Worm (Caenorhabditis elegans) whole organism, L2 larva: Measurements from ENCODE around the gene act-1.

ENCODE experiments used
- C34F6.9 ChIP-seq: fragments of 150-350 bp; optimal IDR thresholded peaks from 2 replicates; lab custom pipeline; 2014; ENCODE audit warnings: missing biosample characterization, missing genetic modification characterization
- F13H6.1 ChIP-seq: sonication (generic microtip); optimal IDR thresholded peaks from 2 replicates; lab custom pipeline; 2016; ENCODE audit warnings: missing genetic modification characterization, missing compliant biosample characterization
- R02D3.7 ChIP-seq: fragments of 150-350 bp; optimal IDR thresholded peaks from 2 replicates; lab custom pipeline; 2014; ENCODE audit warnings: missing biosample characterization, missing genetic modification characterization
- Y55F3AM.14 ChIP-seq: fragments of 200-800 bp; sonication (Bioruptor generic); optimal IDR thresholded peaks from 2 replicates; lab custom pipeline; 2018; ENCODE audit warnings: mild to moderate bottlenecking, missing genetic modification characterization, missing compliant biosample characterization
- ZK546.5 ChIP-seq: sonication (generic microtip); optimal IDR thresholded peaks from 2 replicates; lab custom pipeline; 2017; ENCODE audit warnings: missing biosample characterization, missing genetic modification characterization
- alr-1 ChIP-seq: fragments of 150-350 bp; optimal IDR thresholded peaks from 2 replicates; lab custom pipeline; 2014; ENCODE audit warnings: missing biosample characterization, missing genetic modification characterization
- aly-2 ChIP-seq: fragments of 150-350 bp; optimal IDR thresholded peaks from 2 replicates; lab custom pipeline; 2014; ENCODE audit warnings: missing biosample characterization, missing genetic modification characterization
- blmp-1 ChIP-seq: sonication (generic microtip); optimal IDR thresholded peaks from 2 replicates; lab custom pipeline; 2017; ENCODE audit warnings: missing genetic modification characterization, mild to moderate bottlenecking, missing compliant biosample characterization, antibody characterized with exemption, moderate library complexity; ENCODE audit not compliant: insufficient read depth
- ceh-16 ChIP-seq: fragments of 150-350 bp; optimal IDR thresholded peaks from 2 replicates; lab custom pipeline; 2014; ENCODE audit warnings: missing biosample characterization, missing genetic modification characterization
- ceh-82 ChIP-seq: fragments of 150-350 bp; optimal IDR thresholded peaks from 2 replicates; lab custom pipeline; 2014; ENCODE audit warnings: missing biosample characterization, missing genetic modification characterization
- crh-2 ChIP-seq: sonication (generic microtip); optimal IDR thresholded peaks from 2 replicates; lab custom pipeline; 2017; ENCODE audit warnings: missing biosample characterization, missing genetic modification characterization
- egl-27 ChIP-seq: sonication (generic microtip); optimal IDR thresholded peaks from 3 replicates; lab custom pipeline; 2017; ENCODE audit warnings: missing biosample characterization, missing genetic modification reagents, missing genetic modification characterization
- elt-3 ChIP-seq: sonication (generic microtip); optimal IDR thresholded peaks from 2 replicates; lab custom pipeline; 2017; ENCODE audit warnings: missing biosample characterization, missing genetic modification characterization
- fos-1 ChIP-seq: fragments of 150-350 bp; optimal IDR thresholded peaks from 2 replicates; lab custom pipeline; 2014; ENCODE audit warnings: missing biosample characterization, missing genetic modification characterization
- gmeb-1 ChIP-seq: fragments of 150-350 bp; optimal IDR thresholded peaks from 2 replicates; lab custom pipeline; 2014; ENCODE audit warnings: missing biosample characterization, missing genetic modification characterization
- lin-11 ChIP-seq: fragments of 150-350 bp; sonication (generic microtip); optimal IDR thresholded peaks from 2 replicates; lab custom pipeline; 2014; ENCODE audit warnings: missing biosample characterization, missing genetic modification characterization, inconsistent platforms, mixed read lengths
- lin-13 ChIP-seq: fragments of 150-350 bp; optimal IDR thresholded peaks from 2 replicates; lab custom pipeline; 2014; ENCODE audit warnings: missing biosample characterization, missing genetic modification reagents, missing genetic modification characterization
- lin-39 ChIP-seq: fragments of 150-350 bp; optimal IDR thresholded peaks from 2 replicates; lab custom pipeline; 2014; ENCODE audit warnings: missing biosample characterization, missing genetic modification reagents, missing genetic modification characterization
- lsy-2 ChIP-seq, 2 experiments: fragments of 150-350 bp in 1 of 2; sonication (generic microtip) in 1 of 2; optimal IDR thresholded peaks; 2 replicates each; lab custom pipeline; 2014 to 2017; ENCODE audit warnings: missing biosample characterization in 2 of 2, missing genetic modification characterization in 2 of 2
- mab-5 ChIP-seq: fragments of 150-350 bp; optimal IDR thresholded peaks from 2 replicates; lab custom pipeline; 2014; ENCODE audit warnings: missing biosample characterization, missing genetic modification characterization
- mdl-1 ChIP-seq, 2 experiments: fragments of 150-350 bp in 1 of 2; sonication (generic microtip) in 1 of 2; optimal IDR thresholded peaks; 2 replicates each; lab custom pipeline; 2017; ENCODE audit warnings: missing biosample characterization in 2 of 2, missing genetic modification characterization in 2 of 2
- nhr-11 ChIP-seq: fragments of 150-350 bp; optimal IDR thresholded peaks from 2 replicates; lab custom pipeline; 2014; ENCODE audit warnings: missing biosample characterization, missing genetic modification characterization
- nhr-129 ChIP-seq: fragments of 150-350 bp; optimal IDR thresholded peaks from 2 replicates; lab custom pipeline; 2014; ENCODE audit warnings: missing biosample characterization, missing genetic modification characterization
- nhr-21 ChIP-seq: fragments of 150-350 bp; optimal IDR thresholded peaks from 2 replicates; lab custom pipeline; 2014; ENCODE audit warnings: missing biosample characterization, missing genetic modification characterization
- nhr-23 ChIP-seq: fragments of 150-350 bp; optimal IDR thresholded peaks from 2 replicates; lab custom pipeline; 2014; ENCODE audit warnings: missing biosample characterization, missing genetic modification reagents, missing genetic modification characterization
- nhr-25 ChIP-seq: fragments of 150-350 bp; sonication (generic microtip); optimal IDR thresholded peaks from 3 replicates; lab custom pipeline; 2014; ENCODE audit warnings: missing biosample characterization, missing genetic modification characterization
- nhr-6 ChIP-seq: fragments of 150-350 bp; optimal IDR thresholded peaks from 2 replicates; lab custom pipeline; 2014; ENCODE audit warnings: missing biosample characterization, missing genetic modification characterization
- nhr-77 ChIP-seq: fragments of 150-350 bp; optimal IDR thresholded peaks from 2 replicates; lab custom pipeline; 2014; ENCODE audit warnings: missing biosample characterization, missing genetic modification characterization
- peb-1 ChIP-seq: fragments of 150-350 bp; optimal IDR thresholded peaks from 2 replicates; lab custom pipeline; 2014; ENCODE audit warnings: missing biosample characterization, missing genetic modification characterization
- sem-4 ChIP-seq: fragments of 150-350 bp; optimal IDR thresholded peaks from 2 replicates; lab custom pipeline; 2014; ENCODE audit warnings: missing biosample characterization, missing genetic modification reagents, missing genetic modification characterization
- skn-1 ChIP-seq: sonication (generic microtip); optimal IDR thresholded peaks from 2 replicates; lab custom pipeline; 2017; ENCODE audit warnings: missing biosample characterization, missing genetic modification characterization
- sma-3 ChIP-seq: sonication (generic microtip); optimal IDR thresholded peaks from 2 replicates; lab custom pipeline; 2016; ENCODE audit warnings: missing genetic modification reagents, missing genetic modification characterization, missing compliant biosample characterization
- sma-9 ChIP-seq, 2 experiments: fragments of 150-350 bp in 1 of 2; sonication (generic microtip) in 1 of 2; optimal IDR thresholded peaks; 2 replicates each; lab custom pipeline; 2014 to 2016; ENCODE audit warnings: missing genetic modification characterization in 2 of 2, mild to moderate bottlenecking in 1 of 2, missing biosample characterization in 1 of 2, missing compliant biosample characterization in 1 of 2, missing genetic modification reagents in 1 of 2, moderate library complexity in 1 of 2
- snpc-4 ChIP-seq: fragments of 150-350 bp; optimal IDR thresholded peaks from 2 replicates; lab custom pipeline; 2014; ENCODE audit warnings: missing biosample characterization, missing genetic modification characterization
- unc-39 ChIP-seq: fragments of 150-350 bp; optimal IDR thresholded peaks from 2 replicates; lab custom pipeline; 2014; ENCODE audit warnings: missing biosample characterization, missing genetic modification characterization
- unc-55 ChIP-seq: fragments of 150-350 bp; sonication (generic microtip); optimal IDR thresholded peaks from 3 replicates; lab custom pipeline; 2014; ENCODE audit warnings: missing biosample characterization, missing genetic modification reagents, missing genetic modification characterization
- unc-62 ChIP-seq: fragments of 150-350 bp; optimal IDR thresholded peaks from 2 replicates; lab custom pipeline; 2014; ENCODE audit warnings: missing biosample characterization, missing genetic modification reagents, missing genetic modification characterization
- zag-1 ChIP-seq: fragments of 150-350 bp; optimal IDR thresholded peaks from 2 replicates; lab custom pipeline; 2014; ENCODE audit warnings: missing biosample characterization, missing genetic modification characterization
- ztf-1 ChIP-seq: fragments of 200-800 bp; sonication (Bioruptor generic); conservative IDR thresholded peaks from 2 replicates; pipeline ENCODE4 v1.3.6; 2022; ENCODE audit warnings: missing genetic modification characterization, missing compliant biosample characterization
- ztf-4 ChIP-seq: fragments of 150-350 bp; optimal IDR thresholded peaks from 2 replicates; lab custom pipeline; 2014; ENCODE audit warnings: missing biosample characterization, missing genetic modification characterization

Gene act-1

DNA sequence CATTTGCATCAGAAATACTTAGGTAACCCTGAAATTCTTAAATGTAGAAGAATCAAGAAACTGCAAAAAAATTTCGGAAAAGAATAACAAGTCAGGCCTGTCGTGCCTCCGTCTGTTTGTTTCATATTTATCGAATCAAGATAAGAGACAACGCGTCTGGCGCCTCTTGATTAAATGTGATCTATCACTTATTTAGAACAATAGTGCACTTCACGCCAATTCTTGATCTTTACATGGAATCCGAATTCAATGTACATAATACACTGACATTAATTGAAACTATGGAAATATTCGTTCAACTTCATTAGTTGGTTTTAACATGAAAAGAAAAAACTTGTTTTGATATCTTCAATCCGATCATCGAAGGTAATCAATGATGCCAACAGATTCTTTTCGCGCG, 41.6 kb downstream of the act-1 start, which contains the start of gene mboa-2:
Gene mboa-2 (minus strand): TSS at position 28 of the 400 bp plus-strand sequence.
- no peak for TF ChIP-seq ceh-82 (tag; lab: Kevin White, UChicago)
- TF ChIP-seq nhr-6: peak; percentile 59
- no peak for TF ChIP-seq unc-62
- TF ChIP-seq nhr-25 (tag; lab: Kevin White, UChicago): peak; percentile 30
- TF ChIP-seq crh-2: peak; percentile 50
- TF ChIP-seq alr-1 (tag; lab: Kevin White, UChicago): no peak
- TF ChIP-seq egl-27 (tag; lab: Kevin White, UChicago): no peak
- no peak for TF ChIP-seq ceh-16 (tag; lab: Kevin White, UChicago)
- no peak for TF ChIP-seq peb-1 (tag; lab: Kevin White, UChicago)
- peak; percentile 25 for TF ChIP-seq sem-4 (tag; lab: Kevin White, UChicago)
- TF ChIP-seq nhr-129: peak; percentile 43
- TF ChIP-seq nhr-21: no peak
- no peak for TF ChIP-seq unc-39 (tag; lab: Kevin White, UChicago)
- no peak for TF ChIP-seq mdl-1 (tag; optimal IDR thresholded peaks at IDR 0.05; lab: Kevin White, UChicago)
- TF ChIP-seq ztf-4 (tag; lab: Kevin White, UChicago): peak; percentile 56
- peak; percentile 51 for TF ChIP-seq sma-9 (GFP tag; optimal IDR thresholded peaks at IDR 0.05; lab: Kevin White, UChicago)
- TF ChIP-seq sma-9 (tag; optimal IDR thresholded peaks at IDR 0.05; lab: Kevin White, UChicago): no peak
- TF ChIP-seq lin-13 (GFP tag; lab: Kevin White, UChicago): peak; percentile 72
- no peak for TF ChIP-seq fos-1 (tag; lab: Kevin White, UChicago)
- TF ChIP-seq blmp-1 (tag; lab: Kevin White, UChicago): no peak
- TF ChIP-seq nhr-77 (tag; lab: Kevin White, UChicago): peak; percentile 22
- no peak for TF ChIP-seq skn-1
- peak; percentile 23 to 41 for TF ChIP-seq lsy-2 (tag; optimal IDR thresholded peaks at IDR 0.05; lab: Kevin White, UChicago)
- TF ChIP-seq elt-3 (tag; lab: Kevin White, UChicago): no peak
- peak; percentile 58 for TF ChIP-seq sma-3 (GFP tag; lab: Kevin White, UChicago)
- TF ChIP-seq Y55F3AM.14: no peak
- TF ChIP-seq nhr-23: no peak
- peak; percentile 37 for TF ChIP-seq gmeb-1
- TF ChIP-seq nhr-11 (tag; lab: Kevin White, UChicago): no peak
- no peak for TF ChIP-seq aly-2
- no peak for TF ChIP-seq unc-55
- TF ChIP-seq F13H6.1 (tag; lab: Kevin White, UChicago): peak; percentile 28
- TF ChIP-seq, all 48 proteins: peak for 13

DNA sequence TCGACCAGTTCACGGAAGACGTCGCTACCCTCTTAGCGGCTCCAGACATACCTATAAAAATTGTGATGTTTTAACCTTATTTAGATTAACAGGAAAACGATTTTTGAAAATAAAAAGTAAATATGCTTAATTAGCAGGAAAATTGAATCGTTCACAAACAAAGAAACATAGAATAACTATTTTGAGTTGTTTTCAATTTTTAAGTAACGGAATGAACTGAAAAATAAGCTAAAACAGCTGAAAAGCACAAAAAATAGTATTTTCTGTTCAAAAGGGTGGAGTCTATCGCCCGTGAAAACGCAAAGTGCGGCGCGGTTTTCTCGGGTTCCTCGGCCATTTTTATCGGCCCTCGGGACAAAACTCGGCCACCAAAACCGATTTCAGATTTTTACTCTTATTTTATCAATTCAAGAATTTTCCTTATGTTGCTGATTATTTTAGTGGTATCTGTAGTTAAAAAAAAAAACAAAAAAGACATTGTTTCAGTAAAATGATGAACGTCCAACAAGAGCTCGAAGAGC, 43.0 kb downstream of the act-1 start, which contains the start of the genes atp-5 and lmtr-3:
Gene atp-5 (minus strand): TSS at position 51 of the 521 bp plus-strand sequence.
Gene lmtr-3 (plus strand): TSS at position 370 of the 521 bp plus-strand sequence.
- TF ChIP-seq unc-55 (peak; percentile 89), nhr-77 (tag; lab: Kevin White, UChicago) (no peak), lin-13 (GFP tag; lab: Kevin White, UChicago) (peak; percentile 68), sma-3 (GFP tag; lab: Kevin White, UChicago) (peak; percentile 65), egl-27 (tag; lab: Kevin White, UChicago) (no peak), ztf-1 (GFP tag; lab: Robert Waterston, UW) (no peak), crh-2 (peak; percentile 67), sma-9 (GFP tag; optimal IDR thresholded peaks at IDR 0.05; lab: Kevin White, UChicago) (peak; percentile 72), sma-9 (tag; optimal IDR thresholded peaks at IDR 0.05; lab: Kevin White, UChicago) (no peak), ZK546.5 (tag; lab: Kevin White, UChicago) (no peak), lin-39 (tag; lab: Kevin White, UChicago) (no peak), fos-1 (tag; lab: Kevin White, UChicago) (peak; percentile 62), ceh-82 (tag; lab: Kevin White, UChicago) (no peak), nhr-23 (no peak), lsy-2 (tag; optimal IDR thresholded peaks at IDR 0.05; lab: Kevin White, UChicago) (peak; percentile 30 to 79), elt-3 (tag; lab: Kevin White, UChicago) (no peak), sem-4 (tag; lab: Kevin White, UChicago) (peak; percentile 2), snpc-4 (tag; lab: Kevin White, UChicago) (no peak), skn-1 (no peak), gmeb-1 (peak; percentile 68), zag-1 (tag; lab: Kevin White, UChicago) (no peak), alr-1 (tag; lab: Kevin White, UChicago) (no peak), peb-1 (tag; lab: Kevin White, UChicago) (no peak), F13H6.1 (tag; lab: Kevin White, UChicago) (peak; percentile 75), R02D3.7 (tag; lab: Kevin White, UChicago) (no peak), blmp-1 (tag; lab: Kevin White, UChicago) (no peak), C34F6.9 (tag; lab: Kevin White, UChicago) (peak; percentile 89), nhr-25 (tag; lab: Kevin White, UChicago) (peak; percentile 65), mab-5 (tag; lab: Kevin White, UChicago) (no peak), nhr-129 (peak; percentile 67), lin-11 (peak; percentile 72)
